Worm (Caenorhabditis elegans) whole organism, L3 larva: ENCODE results near the gene smz-1.
A peak's percentile ranks its signal among the peaks of the same experiment; 100 is the strongest.

Experiments used
- ceh-9 ChIP-seq: sonication (generic microtip); optimal IDR thresholded peaks from 2 replicates; lab custom pipeline; 2018; ENCODE audit warnings: missing biosample characterization, missing genetic modification characterization
- fkh-10 ChIP-seq: sonication (generic microtip); optimal IDR thresholded peaks from 2 replicates; lab custom pipeline; 2017; ENCODE audit warnings: missing biosample characterization, missing genetic modification reagents, missing genetic modification characterization
- hmg-11 ChIP-seq: sonication (generic microtip); optimal IDR thresholded peaks from 2 replicates; lab custom pipeline; 2016; ENCODE audit warnings: missing genetic modification characterization, missing compliant biosample characterization
- nhr-12 ChIP-seq: fragments of 150-350 bp; optimal IDR thresholded peaks from 2 replicates; lab custom pipeline; 2014; ENCODE audit warnings: missing biosample characterization, missing genetic modification characterization
- nhr-25 ChIP-seq: sonication (generic microtip); optimal IDR thresholded peaks from 2 replicates; lab custom pipeline; 2017; ENCODE audit warnings: missing biosample characterization, missing genetic modification characterization
- skn-1 ChIP-seq: fragments of 150-350 bp; optimal IDR thresholded peaks from 2 replicates; lab custom pipeline; 2014; ENCODE audit warnings: missing biosample characterization, missing genetic modification characterization
- snpc-4 ChIP-seq: fragments of 150-350 bp; optimal IDR thresholded peaks from 2 replicates; lab custom pipeline; 2014; ENCODE audit warnings: missing biosample characterization, missing genetic modification characterization
- unc-62 ChIP-seq: fragments of 150-350 bp; sonication (generic microtip); optimal IDR thresholded peaks from 4 replicates; lab custom pipeline; 2014; ENCODE audit warnings: missing biosample characterization, missing genetic modification reagents, missing genetic modification characterization
- ztf-11 ChIP-seq: fragments of 150-350 bp; optimal IDR thresholded peaks from 2 replicates; lab custom pipeline; 2014; ENCODE audit warnings: missing biosample characterization, missing genetic modification characterization
- ztf-4 ChIP-seq: fragments of 150-350 bp; optimal IDR thresholded peaks from 2 replicates; lab custom pipeline; 2014; ENCODE audit warnings: missing biosample characterization, missing genetic modification characterization

DNA sequence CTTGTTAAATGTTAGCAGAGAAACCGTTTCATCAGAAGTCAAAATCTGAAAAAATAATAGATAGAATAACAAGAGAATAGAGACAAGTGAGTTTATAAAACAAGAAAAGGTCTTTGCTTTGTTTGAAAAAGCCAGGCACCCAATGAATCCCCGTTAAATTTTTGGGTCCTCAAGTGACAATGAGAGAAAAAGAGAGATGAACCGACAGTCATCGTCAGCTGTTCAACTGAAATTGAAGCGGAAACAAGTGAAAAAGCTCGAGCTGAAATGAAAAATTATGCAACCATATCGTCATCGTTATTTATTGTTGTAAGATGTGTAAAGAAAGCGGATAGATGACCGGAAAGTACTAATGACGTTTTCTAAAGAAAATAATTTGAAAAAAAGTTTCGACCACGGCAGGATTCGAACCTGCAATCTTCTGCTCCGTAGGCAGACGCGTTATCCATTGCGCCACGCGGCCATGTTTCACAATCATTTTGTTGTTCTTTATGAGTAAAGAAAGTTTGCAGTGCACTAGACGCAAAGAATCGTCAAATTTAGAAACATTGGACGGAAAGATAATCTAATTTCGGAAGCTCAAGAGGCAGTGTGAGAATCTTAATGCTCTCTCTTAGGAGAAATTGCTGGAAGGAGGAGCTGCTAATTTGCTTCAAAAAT, 37.2 kb upstream of the smz-1 start, which contains the start of gene F08G5.3:
- TF ChIP-seq skn-1: no peak
- no peak for TF ChIP-seq nhr-25
- TF ChIP-seq fkh-10 (GFP tag; lab: Kevin White, UChicago): no peak
- TF ChIP-seq ztf-4 (tag; lab: Kevin White, UChicago): no peak
- no peak for TF ChIP-seq hmg-11 (tag; lab: Kevin White, UChicago)
- TF ChIP-seq nhr-12 (tag; lab: Kevin White, UChicago): no peak
- no peak for TF ChIP-seq ztf-11 (tag; lab: Kevin White, UChicago)
- TF ChIP-seq snpc-4 (tag; lab: Kevin White, UChicago): no peak
- peak; percentile 42 for TF ChIP-seq ceh-9 (tag; lab: Kevin White, UChicago)
- TF ChIP-seq unc-62 (GFP tag; lab: Kevin White, UChicago): no peak
